Worm (Caenorhabditis elegans): Measurements from ENCODE around the gene mdl-1.

DNA sequence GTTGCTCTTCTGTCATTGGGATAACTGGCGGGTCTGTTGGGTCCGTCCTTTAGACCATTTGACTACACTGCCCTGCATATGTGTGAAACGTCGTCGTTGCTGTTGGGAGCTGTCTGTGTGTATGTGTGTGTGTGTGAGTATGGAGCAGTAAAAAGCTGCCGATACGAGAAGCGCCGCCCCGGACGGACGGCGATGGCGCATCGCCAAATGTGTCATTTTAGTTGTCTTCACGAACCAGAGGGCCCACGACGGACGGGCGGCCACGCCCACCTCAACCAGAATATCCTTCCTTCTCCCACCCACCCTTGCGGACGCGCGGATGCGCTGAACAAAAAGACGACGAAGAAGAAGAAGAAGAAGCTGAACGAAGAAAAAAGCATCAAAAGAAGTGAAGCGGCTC is 39.9 kb upstream of the mdl-1 start, which contains the start of gene acr-2:
- TF ChIP-seq ama-1 (optimal IDR thresholded peaks at IDR 0.05) (no peak), ama-1 (GFP tag; optimal IDR thresholded peaks at IDR 0.05) (no peak), repo-1 (tag; optimal IDR thresholded peaks at IDR 0.05) (no peak), let-526 (GFP tag; IDR thresholded peaks at IDR 0.05) (no peak), nfyb-1 (GFP tag; IDR thresholded peaks at IDR 0.05) (no peak), F49E8.2 (tag; optimal IDR thresholded peaks at IDR 0.05; ENCODE audit: insufficient read depth) (no peak), unc-62 (GFP tag; optimal IDR thresholded peaks at IDR 0.05) (no peak), aptf-2 (GFP tag; conservative IDR thresholded peaks at IDR 0.05) (no peak), snpc-4 (GFP tag; optimal IDR thresholded peaks at IDR 0.05) (no peak), snpc-4 (tag; optimal IDR thresholded peaks at IDR 0.05) (no peak), akir-1 (GFP tag; optimal IDR thresholded peaks at IDR 0.05) (no peak), ceh-91 (GFP tag; IDR thresholded peaks at IDR 0.05) (no peak), attf-6 (GFP tag; IDR thresholded peaks at IDR 0.05) (no peak)

Data from whole organism, young adult.